Fruit fly (Drosophila melanogaster): Measurements from ENCODE around the gene CG31800.

dm6 chr2L:19019640-19020039, 14.7 kb downstream of the CG31800 start:
- TF ChIP-seq h (optimal IDR thresholded peaks at IDR 0.05): no peak
- no peak for TF ChIP-seq insv (optimal IDR thresholded peaks at IDR 0.05)
- no peak for TF ChIP-seq psq (optimal IDR thresholded peaks at IDR 0.05)
- no peak for TF ChIP-seq Sin3A (optimal IDR thresholded peaks at IDR 0.05)
- TF ChIP-seq Myc (optimal IDR thresholded peaks at IDR 0.05): no peak
